Worm (Caenorhabditis elegans): ENCODE results near the gene C28A5.2.

- no peak for TF ChIP-seq ceh-45 (GFP tag; IDR thresholded peaks at IDR 0.05)
- TF ChIP-seq sox-4 (tag; optimal IDR thresholded peaks at IDR 0.05): no peak
- TF ChIP-seq eyg-1 (tag; optimal IDR thresholded peaks at IDR 0.05): no peak
- TF ChIP-seq syd-9 (tag; optimal IDR thresholded peaks at IDR 0.05): no peak
- no peak for TF ChIP-seq lim-6 (tag; optimal IDR thresholded peaks at IDR 0.05)
- no peak for TF ChIP-seq unc-86 (tag; optimal IDR thresholded peaks at IDR 0.05)
- TF ChIP-seq C38D4.7 (GFP tag; optimal IDR thresholded peaks at IDR 0.05): no peak
Measured at ce11 chrIII:4391319-4391718, 48.0 kb downstream of the C28A5.2 start.

Data from whole organism, late embryonic.